Worm (Caenorhabditis elegans) whole organism, L1 larva: ENCODE measurements around the gene F59D12.5.

ENCODE experiments used
- ceh-82 ChIP-seq, 3 experiments: fragments of 150-350 bp in 1 of 3; sonication (generic microtip) in 2 of 3; optimal IDR thresholded peaks; 2 replicates each; lab custom pipeline; 2014 to 2017; ENCODE audit warnings: missing biosample characterization in 3 of 3, missing genetic modification characterization in 3 of 3
- ceh-90 ChIP-seq: sonication (generic microtip); optimal IDR thresholded peaks from 2 replicates; lab custom pipeline; 2016; ENCODE audit warnings: missing genetic modification characterization, missing compliant biosample characterization
- lir-3 ChIP-seq: sonication (generic microtip); optimal IDR thresholded peaks from 2 replicates; lab custom pipeline; 2016; ENCODE audit warnings: mild to moderate bottlenecking, missing genetic modification characterization, moderate library complexity, missing compliant biosample characterization; ENCODE audit not compliant: poor library complexity
- mep-1 ChIP-seq: fragments of 150-350 bp; optimal IDR thresholded peaks from 2 replicates; lab custom pipeline; 2014; ENCODE audit warnings: missing biosample characterization, missing genetic modification characterization
- nhr-11 ChIP-seq: fragments of 150-350 bp; optimal IDR thresholded peaks from 2 replicates; lab custom pipeline; 2014; ENCODE audit warnings: missing biosample characterization, missing genetic modification characterization
- nhr-28 ChIP-seq: fragments of 150-350 bp; optimal IDR thresholded peaks from 2 replicates; lab custom pipeline; 2014; ENCODE audit warnings: missing biosample characterization, missing genetic modification characterization
- ztf-4 ChIP-seq: fragments of 150-350 bp; optimal IDR thresholded peaks from 2 replicates; lab custom pipeline; 2014; ENCODE audit warnings: missing biosample characterization, missing genetic modification characterization

DNA sequence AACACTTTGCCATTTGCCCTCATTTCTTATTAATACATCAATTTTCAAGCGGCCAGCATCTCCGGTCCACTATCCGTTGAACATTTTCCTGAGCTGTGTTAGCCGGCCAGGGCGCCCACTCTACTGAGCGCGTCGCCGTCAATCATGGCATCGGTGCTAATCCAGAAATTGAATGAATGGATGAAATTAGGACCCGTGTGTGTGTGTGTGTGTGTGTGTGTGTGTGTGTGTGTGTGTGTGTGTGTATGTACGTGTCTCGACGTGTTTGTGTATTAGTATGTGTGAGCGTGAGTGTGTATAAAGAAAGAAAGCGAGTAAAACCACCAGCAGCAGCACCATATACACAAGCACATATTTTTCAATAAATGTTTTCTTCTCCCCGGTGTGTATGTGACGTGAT lies 6.0 kb upstream of the F59D12.5 start:
- peak in 1 of 3 experiments; percentile 12 for TF ChIP-seq ceh-82 (tag; optimal IDR thresholded peaks at IDR 0.05; lab: Kevin White, UChicago)
- no peak for TF ChIP-seq nhr-11 (tag; lab: Kevin White, UChicago)
- no peak for TF ChIP-seq mep-1 (tag; lab: Kevin White, UChicago)
- TF ChIP-seq nhr-28 = no peak
- TF ChIP-seq ztf-4 (tag; lab: Kevin White, UChicago) = no peak
- TF ChIP-seq lir-3 (tag; lab: Kevin White, UChicago) = no peak
- no peak for TF ChIP-seq ceh-90 (tag; lab: Kevin White, UChicago)
